Fruit fly (Drosophila melanogaster) whole organism, embryonic: ENCODE data around the gene CG1172.
A peak's percentile ranks its signal among the peaks of the same experiment; 100 is the strongest.

Source experiments
- Aef1 ChIP-seq: fragments of 200-800 bp; sonication (Bioruptor generic); IDR thresholded peaks from 3 replicates; pipeline ENCODE4 v1.3.6; 2022; ENCODE audit warnings: missing biosample characterization, missing genetic modification characterization
- Awh ChIP-seq: fragments of 200-800 bp; sonication (Bioruptor generic); IDR thresholded peaks from 2 replicates; pipeline ENCODE4, ENCODE4 v1.3.6; 2022; ENCODE audit warnings: missing biosample characterization, missing genetic modification characterization
- CG10209 ChIP-seq: fragments of 200-800 bp; sonication (Bioruptor generic); optimal IDR thresholded peaks from 3 replicates; lab custom pipeline; 2017; ENCODE audit warnings: missing biosample characterization, mild to moderate bottlenecking, missing genetic modification characterization, missing genetic modification reagents
- CG10267 ChIP-seq: fragments of 200-800 bp; sonication (Bioruptor generic); optimal IDR thresholded peaks from 2 replicates; lab custom pipeline; 2018; ENCODE audit warnings: missing biosample characterization, mild to moderate bottlenecking, missing genetic modification characterization, moderate library complexity
- CG10979 ChIP-seq: fragments of 200-800 bp; sonication (Bioruptor generic); optimal IDR thresholded peaks from 2 replicates; lab custom pipeline; 2018; ENCODE audit warnings: missing biosample characterization, mild to moderate bottlenecking, missing genetic modification characterization, moderate library complexity
- CG12659 ChIP-seq: fragments of 200-800 bp; sonication (Bioruptor generic); optimal IDR thresholded peaks from 3 replicates; lab custom pipeline; 2017; ENCODE audit warnings: mild to moderate bottlenecking, missing biosample characterization, missing genetic modification reagents, missing genetic modification characterization
- CG13894 ChIP-seq: fragments of 200-800 bp; sonication (Bioruptor generic); optimal IDR thresholded peaks from 3 replicates; lab custom pipeline; 2018; ENCODE audit warnings: missing biosample characterization, mild to moderate bottlenecking, missing genetic modification characterization, moderate library complexity
- CG14667 ChIP-seq: fragments of 200-800 bp; sonication (Bioruptor generic); IDR thresholded peaks from 2 replicates; pipeline ENCODE4 v1.3.6; 2022; ENCODE audit warnings: missing biosample characterization, missing genetic modification characterization
- CG16813 ChIP-seq: fragments of 200-800 bp; sonication (Bioruptor generic); IDR thresholded peaks from 3 replicates; pipeline ENCODE4 v1.3.6; 2022; ENCODE audit warnings: missing biosample characterization, missing genetic modification characterization; ENCODE audit not compliant: partially characterized antibody
- CG1792 ChIP-seq: fragments of 200-800 bp; sonication (Bioruptor generic); optimal IDR thresholded peaks from 2 replicates; lab custom pipeline; 2016; ENCODE audit warnings: missing biosample characterization, missing genetic modification characterization
- CG2120 ChIP-seq: fragments of 200-800 bp; sonication (Bioruptor generic); optimal IDR thresholded peaks from 3 replicates; lab custom pipeline; 2016; ENCODE audit warnings: missing biosample characterization, missing genetic modification characterization
- CG2889 ChIP-seq: fragments of 200-800 bp; sonication (Bioruptor generic); IDR thresholded peaks from 3 replicates; pipeline ENCODE4 v1.3.6; 2022; ENCODE audit warnings: missing biosample characterization, missing genetic modification characterization
- CG30403 ChIP-seq: fragments of 200-800 bp; sonication (Bioruptor generic); optimal IDR thresholded peaks from 3 replicates; lab custom pipeline; 2016; ENCODE audit warnings: missing biosample characterization, missing genetic modification characterization
- CG4282 ChIP-seq: fragments of 200-800 bp; sonication (Bioruptor generic); optimal IDR thresholded peaks from 2 replicates; lab custom pipeline; 2016; ENCODE audit warnings: missing biosample characterization, missing genetic modification characterization
- CG4360 ChIP-seq: fragments of 200-800 bp; sonication (Bioruptor generic); IDR thresholded peaks from 2 replicates; pipeline ENCODE4 v1.3.6; 2022; ENCODE audit warnings: missing biosample characterization, missing genetic modification characterization
- CG4617 ChIP-seq: fragments of 200-800 bp; sonication (Bioruptor generic); optimal IDR thresholded peaks from 3 replicates; lab custom pipeline; 2016; ENCODE audit warnings: missing biosample characterization, missing genetic modification characterization, borderline replicate concordance
- CG4820 ChIP-seq: fragments of 200-800 bp; sonication (Bioruptor generic); optimal IDR thresholded peaks from 3 replicates; lab custom pipeline; 2016; ENCODE audit warnings: missing biosample characterization, missing genetic modification characterization
- CG9215 ChIP-seq: fragments of 200-800 bp; sonication (Bioruptor generic); IDR thresholded peaks from 2 replicates; pipeline ENCODE4 v1.3.6; 2022; ENCODE audit warnings: missing biosample characterization, missing genetic modification characterization
- CG9817 ChIP-seq: fragments of 200-800 bp; sonication (Bioruptor generic); optimal IDR thresholded peaks from 2 replicates; lab custom pipeline; 2018; ENCODE audit warnings: missing biosample characterization, mild to moderate bottlenecking, missing genetic modification characterization, moderate library complexity
- Dbx ChIP-seq: fragments of 200-800 bp; sonication (Bioruptor generic); IDR thresholded peaks from 3 replicates; pipeline ENCODE4 v1.3.6; 2022; ENCODE audit warnings: missing biosample characterization, missing genetic modification characterization
- Dll ChIP-seq: fragments of 200-800 bp; sonication (Bioruptor generic); IDR thresholded peaks from 4 replicates; pipeline ENCODE4 v1.3.6; 2022; ENCODE audit warnings: missing biosample characterization, missing genetic modification characterization; ENCODE audit not compliant: partially characterized antibody
- E2f2 ChIP-seq: fragments of 200-800 bp; sonication (Bioruptor generic); IDR thresholded peaks from 2 replicates; pipeline ENCODE4 v1.3.6; 2022; ENCODE audit warnings: missing biosample characterization, missing genetic modification characterization
- Fer3 ChIP-seq: fragments of 200-800 bp; sonication (Bioruptor generic); optimal IDR thresholded peaks from 2 replicates; lab custom pipeline; 2018; ENCODE audit warnings: missing biosample characterization, mild to moderate bottlenecking, missing genetic modification characterization, moderate library complexity
- HLH3B ChIP-seq: fragments of 200-800 bp; sonication (Bioruptor generic); IDR thresholded peaks from 2 replicates; pipeline ENCODE4 v1.3.6; 2022; ENCODE audit warnings: missing biosample characterization, missing genetic modification characterization
- Hey ChIP-seq: fragments of 200-800 bp; sonication (Bioruptor generic); optimal IDR thresholded peaks from 3 replicates; lab custom pipeline; 2018; ENCODE audit warnings: missing biosample characterization, mild to moderate bottlenecking, missing genetic modification characterization
- MESR4 ChIP-seq: fragments of 200-800 bp; sonication (Bioruptor generic); optimal IDR thresholded peaks from 2 replicates; lab custom pipeline; 2018; ENCODE audit warnings: missing biosample characterization, mild to moderate bottlenecking, missing genetic modification characterization, moderate library complexity
- Neu2 ChIP-seq: fragments of 200-800 bp; sonication (Bioruptor generic); optimal IDR thresholded peaks from 3 replicates; lab custom pipeline; 2016; ENCODE audit warnings: missing biosample characterization, missing genetic modification characterization, borderline replicate concordance
- Scr ChIP-seq: fragments of 200-800 bp; sonication (Bioruptor generic); IDR thresholded peaks from 2 replicates; pipeline ENCODE4 v1.3.6; 2022; ENCODE audit warnings: missing biosample characterization, missing genetic modification characterization; ENCODE audit not compliant: partially characterized antibody
- Taf1 ChIP-seq: fragments of 200-800 bp; sonication (Bioruptor generic); IDR thresholded peaks from 2 replicates; pipeline ENCODE4 v1.3.6; 2022; ENCODE audit warnings: missing biosample characterization, missing genetic modification characterization
- YL-1 ChIP-seq: fragments of 200-800 bp; sonication (Bioruptor generic); optimal IDR thresholded peaks from 3 replicates; lab custom pipeline; 2017; ENCODE audit warnings: missing biosample characterization, mild to moderate bottlenecking, missing genetic modification characterization
- aop ChIP-seq: fragments of 200-800 bp; sonication (Bioruptor generic); IDR thresholded peaks from 2 replicates; pipeline ENCODE4 v1.3.6; 2022; ENCODE audit warnings: missing biosample characterization, missing genetic modification characterization
- cad ChIP-seq: fragments of >200 bp; optimal IDR thresholded peaks from 2 replicates; lab custom pipeline; 2017; ENCODE audit warnings: missing biosample characterization, missing genetic modification characterization
- chn ChIP-seq: fragments of 200-800 bp; sonication (Bioruptor generic); optimal IDR thresholded peaks from 2 replicates; lab custom pipeline; 2016; ENCODE audit warnings: missing biosample characterization, missing genetic modification characterization
- crol ChIP-seq: fragments of 200-800 bp; sonication (Bioruptor generic); IDR thresholded peaks from 2 replicates; pipeline ENCODE4 v1.3.6; 2022; ENCODE audit warnings: missing biosample characterization, missing genetic modification characterization
- dm ChIP-seq: fragments of 200-800 bp; sonication (Bioruptor generic); optimal IDR thresholded peaks from 3 replicates; lab custom pipeline; 2016; ENCODE audit warnings: missing biosample characterization, missing genetic modification characterization
- en ChIP-seq: fragments of 200-800 bp; sonication (Bioruptor generic); optimal IDR thresholded peaks from 2 replicates; lab custom pipeline; 2016; ENCODE audit warnings: missing biosample characterization, missing genetic modification characterization
- fd64A ChIP-seq: fragments of 200-800 bp; sonication (Bioruptor generic); optimal IDR thresholded peaks from 3 replicates; lab custom pipeline; 2018; ENCODE audit warnings: missing biosample characterization, mild to moderate bottlenecking, missing genetic modification characterization
- ftz-f1 ChIP-seq: fragments of 200-800 bp; sonication (Bioruptor generic); optimal IDR thresholded peaks from 2 replicates; lab custom pipeline; 2016; ENCODE audit warnings: missing biosample characterization, missing genetic modification characterization
- gro ChIP-seq: fragments of 200-800 bp; sonication (Bioruptor generic); optimal IDR thresholded peaks from 2 replicates; lab custom pipeline; 2016; ENCODE audit warnings: missing biosample characterization, missing genetic modification characterization
- gt ChIP-seq: fragments of 200-800 bp; sonication (Bioruptor generic); IDR thresholded peaks from 2 replicates; pipeline ENCODE4 v1.3.6; 2022; ENCODE audit warnings: missing biosample characterization, missing genetic modification characterization
- hbn ChIP-seq: fragments of 200-800 bp; sonication (Bioruptor generic); IDR thresholded peaks from 2 replicates; pipeline ENCODE4 v1.3.6; 2022; ENCODE audit warnings: missing biosample characterization, missing genetic modification characterization; ENCODE audit not compliant: partially characterized antibody
- her ChIP-seq: fragments of 200-800 bp; sonication (Bioruptor generic); optimal IDR thresholded peaks from 2 replicates; lab custom pipeline; 2016; ENCODE audit warnings: missing biosample characterization, missing genetic modification characterization
- knrl ChIP-seq: fragments of 200-800 bp; sonication (Bioruptor generic); IDR thresholded peaks from 3 replicates; pipeline ENCODE4 v1.3.6; 2022; ENCODE audit warnings: missing biosample characterization, missing genetic modification characterization; ENCODE audit not compliant: partially characterized antibody
- org-1 ChIP-seq: fragments of 200-800 bp; sonication (Bioruptor generic); optimal IDR thresholded peaks from 2 replicates; lab custom pipeline; 2017; ENCODE audit warnings: missing biosample characterization, missing genetic modification characterization
- pita ChIP-seq: fragments of 200-800 bp; sonication (Bioruptor generic); optimal IDR thresholded peaks from 2 replicates; lab custom pipeline; 2017; ENCODE audit warnings: missing biosample characterization, mild to moderate bottlenecking, missing genetic modification characterization
- sd ChIP-seq: fragments of 200-800 bp; sonication (Bioruptor generic); optimal IDR thresholded peaks from 3 replicates; lab custom pipeline; 2018; ENCODE audit warnings: missing biosample characterization, mild to moderate bottlenecking, missing genetic modification characterization, moderate library complexity
- sisA ChIP-seq: fragments of 200-800 bp; sonication (Bioruptor generic); IDR thresholded peaks from 2 replicates; pipeline ENCODE4 v1.3.6; 2022; ENCODE audit warnings: missing biosample characterization, missing genetic modification characterization
- slbo ChIP-seq: fragments of 200-800 bp; sonication (Bioruptor generic); IDR thresholded peaks from 2 replicates; pipeline ENCODE4 v1.3.6; 2022; ENCODE audit warnings: missing biosample characterization, missing genetic modification characterization
- tup ChIP-seq: fragments of 200-800 bp; sonication (Bioruptor generic); optimal IDR thresholded peaks from 2 replicates; lab custom pipeline; 2016; ENCODE audit warnings: missing biosample characterization, mild to moderate bottlenecking, missing genetic modification characterization, moderate library complexity
- unpg ChIP-seq: fragments of 200-800 bp; sonication (Bioruptor generic); optimal IDR thresholded peaks from 3 replicates; lab custom pipeline; 2018; ENCODE audit warnings: missing biosample characterization, mild to moderate bottlenecking, missing genetic modification characterization, moderate library complexity
- yki ChIP-seq: fragments of >200 bp; optimal IDR thresholded peaks from 3 replicates; lab custom pipeline; 2018

Gene CG1172

DNA sequence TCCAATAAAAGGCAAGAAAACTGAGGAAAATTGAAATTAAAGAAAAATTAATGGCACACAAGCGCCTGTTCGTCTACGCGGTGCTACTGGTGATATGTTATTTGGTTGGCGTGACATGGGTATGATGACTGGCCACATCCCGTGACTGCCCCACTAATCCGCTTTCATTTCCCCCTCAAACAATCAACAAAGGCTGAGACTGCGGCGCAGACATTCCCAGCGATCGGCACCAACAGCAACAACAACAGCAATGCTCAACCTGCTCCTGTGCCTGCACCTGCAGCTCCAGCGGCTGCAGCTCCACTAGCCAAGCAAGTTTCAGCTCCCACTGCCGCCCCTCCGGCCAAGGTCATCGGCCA, 38.6 kb upstream of the CG1172 start (continued):
- TF ChIP-seq aop (no peak), slbo (GFP tag; lab: Robert Waterston, UW) (no peak), fd64A (GFP tag; lab: Kevin White, UChicago) (no peak), CG10267 (tag; lab: Kevin White, UChicago) (no peak), pita (GFP tag; lab: Kevin White, UChicago) (no peak), CG2120 (GFP tag; lab: Kevin White, UChicago) (no peak), Taf1 (no peak), dm (GFP tag; lab: Kevin White, UChicago) (no peak), Awh (no peak), knrl (GFP tag; lab: Robert Waterston, UW) (no peak), Hey (no peak), CG4282 (GFP tag; lab: Kevin White, UChicago) (no peak), org-1 (GFP tag; lab: Kevin White, UChicago) (no peak), E2f2 (GFP tag; lab: Robert Waterston, UW) (no peak), CG30403 (GFP tag; lab: Kevin White, UChicago) (no peak), Scr (GFP tag; lab: Robert Waterston, UW) (no peak), Neu2 (GFP tag; lab: Kevin White, UChicago) (no peak), YL-1 (GFP tag; lab: Kevin White, UChicago) (no peak), CG10979 (tag; lab: Kevin White, UChicago) (no peak), Dll (GFP tag; lab: Robert Waterston, UW) (no peak), CG4820 (no peak), CG4360 (GFP tag; lab: Robert Waterston, UW) (peak; percentile 59; the same call in 1 of the 2 replicates), Dbx (GFP tag; lab: Robert Waterston, UW) (no peak), unpg (GFP tag; lab: Kevin White, UChicago) (no peak), en (no peak), HLH3B (GFP tag; lab: Robert Waterston, UW) (no peak), CG4617 (GFP tag; lab: Kevin White, UChicago) (peak; percentile 17), CG9817 (no peak), CG10209 (GFP tag; lab: Kevin White, UChicago) (no peak), CG12659 (no peak), her (GFP tag; lab: Kevin White, UChicago) (no peak), hbn (GFP tag; lab: Robert Waterston, UW) (no peak), CG1792 (GFP tag; lab: Kevin White, UChicago) (no peak), chn (GFP tag; lab: Kevin White, UChicago) (no peak), Aef1 (no peak), sd (peak; percentile 38), gro (GFP tag; lab: Kevin White, UChicago) (no peak), crol (GFP tag; lab: Robert Waterston, UW) (no peak), CG9215 (GFP tag; lab: Robert Waterston, UW) (no peak), CG2889 (no peak), gt (GFP tag; lab: Robert Waterston, UW) (no peak), Fer3 (tag; lab: Kevin White, UChicago) (no peak), cad (GFP tag; lab: Kevin White, UChicago) (no peak), CG13894 (no peak), CG16813 (no peak), sisA (GFP tag; lab: Robert Waterston, UW) (no peak), yki (lab: Kevin White, UChicago) (no peak), CG14667 (GFP tag; lab: Robert Waterston, UW) (no peak), MESR4 (GFP tag; lab: Kevin White, UChicago) (peak; percentile 82), ftz-f1 (GFP tag; lab: Kevin White, UChicago) (peak; percentile 46), tup (GFP tag; lab: Kevin White, UChicago) (no peak)
